Fruit fly (Drosophila melanogaster) ovary, adult (tissue): ENCODE results near the gene CG7991.

ENCODE experiments used
- CG17801 ChIP-seq: fragments of 200-800 bp; optimal IDR thresholded peaks from 2 replicates; lab custom pipeline; 2019; ENCODE audit warnings: missing biosample characterization, mild to moderate bottlenecking, missing genetic modification characterization, moderate library complexity; ENCODE audit not compliant: partially characterized antibody

CG7991 gene

DNA sequence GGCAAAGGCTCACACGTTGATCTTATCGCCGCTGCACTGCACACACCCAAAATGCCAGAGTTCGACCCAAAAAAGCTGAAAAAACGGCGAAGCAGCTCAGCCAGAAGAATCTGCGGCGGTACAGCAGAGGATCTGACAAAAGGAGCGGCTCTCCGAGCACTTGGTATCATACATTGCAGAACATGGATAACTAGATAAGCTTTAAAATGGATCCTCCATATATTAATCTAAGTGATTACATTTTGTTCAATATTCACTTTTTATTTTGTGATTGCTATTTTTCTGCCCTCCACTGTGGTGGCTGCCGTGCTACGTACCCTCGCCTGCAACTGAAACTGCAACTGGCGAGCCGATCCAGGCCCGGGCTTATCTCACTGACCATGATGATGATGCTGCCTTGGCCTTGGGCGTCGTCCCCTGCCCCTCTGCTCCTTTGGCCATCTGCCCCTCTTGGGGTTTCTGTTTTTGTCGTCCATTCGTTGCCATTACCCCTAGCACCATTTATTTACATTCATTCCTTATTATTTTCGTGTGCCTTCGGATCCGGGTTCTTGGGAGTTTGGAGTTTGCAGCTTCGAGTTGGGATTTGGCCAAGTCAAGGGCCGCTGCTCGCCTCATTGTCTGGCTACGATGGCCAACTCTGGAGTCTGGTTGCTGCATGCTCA, 17.7 kb downstream of the CG7991 start:
- TF ChIP-seq CG17801 (GFP tag; lab: Kevin White, UChicago) = no peak

DNA sequence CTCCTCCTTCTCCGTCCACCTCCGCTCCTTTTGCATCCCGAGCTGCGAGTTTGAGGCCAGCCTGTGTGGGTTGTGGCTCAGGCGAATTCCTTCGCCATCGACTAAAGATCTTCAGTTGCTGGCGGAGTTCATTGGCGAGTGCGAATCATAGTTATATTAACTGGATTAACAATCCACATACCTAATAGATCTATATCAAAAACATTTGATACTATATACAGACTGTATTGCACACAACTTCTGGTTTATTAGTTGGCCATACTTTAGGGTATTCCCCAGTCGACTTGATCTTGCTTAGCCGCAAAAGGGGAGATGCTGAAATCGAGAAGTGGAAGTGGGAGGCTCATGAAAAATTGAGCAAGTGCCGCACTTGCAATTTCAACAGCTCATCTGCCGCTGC, 18.4 kb downstream of the CG7991 start:
- no peak for TF ChIP-seq CG17801 (GFP tag; lab: Kevin White, UChicago)

DNA sequence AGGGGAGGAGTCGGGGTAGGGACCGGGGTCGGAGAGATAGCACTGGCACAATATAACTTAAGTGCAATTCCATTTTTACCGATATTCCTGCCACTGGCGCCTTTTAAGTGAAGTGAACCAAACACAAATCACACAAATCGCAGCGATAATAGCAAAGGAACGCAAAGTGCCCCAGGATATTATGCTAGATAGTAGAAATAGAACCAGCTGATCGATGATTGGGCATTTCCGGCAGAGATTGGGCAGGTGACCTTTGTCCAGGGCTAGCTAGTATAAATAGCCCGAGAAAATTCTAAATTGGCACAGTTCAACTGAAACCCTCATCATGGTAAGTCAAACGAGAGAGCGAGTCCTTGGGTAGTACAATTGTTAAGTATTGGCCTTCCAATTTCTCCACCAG, 19.8 kb downstream of the CG7991 start, which contains the start of gene CG12011:
Gene CG12011, plus strand, starts transcription at position 301 of the 400 bp plus-strand sequence.
- no peak for TF ChIP-seq CG17801 (GFP tag; lab: Kevin White, UChicago)

DNA sequence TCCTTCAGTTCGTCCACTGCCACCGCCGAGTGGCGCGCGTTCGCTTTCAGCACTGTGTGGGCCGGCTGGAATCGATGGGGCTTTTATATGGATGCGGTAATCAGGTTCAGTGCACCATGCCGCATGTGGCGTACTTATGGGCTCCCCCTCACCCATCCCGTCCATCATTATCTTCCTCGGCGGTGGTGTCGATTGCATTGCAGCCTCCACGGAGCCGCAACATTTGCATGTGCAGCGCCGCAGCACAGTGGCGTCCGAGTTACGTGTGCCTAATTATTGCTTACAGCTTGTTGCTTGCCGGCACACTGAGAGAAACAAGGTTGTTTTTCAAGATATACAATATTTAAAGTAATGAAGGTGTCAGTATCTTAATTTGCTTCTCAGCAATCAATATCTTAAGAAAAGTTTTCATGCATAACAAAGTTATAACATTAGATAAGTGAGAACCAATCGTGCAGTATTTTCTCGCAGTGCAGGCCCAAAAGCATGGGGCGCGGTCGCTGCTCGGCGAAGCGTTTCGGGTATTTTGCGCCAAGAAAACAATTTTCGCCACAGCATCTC, 27.9 kb downstream of the CG7991 start, which contains the start of gene CG13931:
Gene CG13931, minus strand, starts transcription at position 41 of the 561 bp plus-strand sequence.
- TF ChIP-seq CG17801 (GFP tag; lab: Kevin White, UChicago) = no peak

DNA sequence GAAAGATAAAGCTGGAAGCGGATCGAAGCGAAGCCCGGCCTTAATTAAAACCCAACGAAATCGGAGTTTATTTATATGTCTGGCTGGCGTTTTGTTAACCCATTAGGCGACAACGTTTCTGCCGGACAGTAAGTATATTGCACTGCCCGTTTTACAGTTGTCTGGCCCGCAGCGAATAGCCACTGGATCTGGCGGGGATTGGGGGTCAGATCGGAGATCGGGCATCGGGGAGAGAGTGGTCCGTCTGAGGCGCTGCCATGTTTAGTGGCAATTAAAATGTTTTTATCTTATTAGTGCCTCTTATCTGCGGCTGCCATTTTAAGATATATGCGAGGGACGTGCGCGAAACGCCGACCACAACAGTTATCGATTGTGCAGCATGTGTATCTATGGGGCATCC, 34.7 kb downstream of the CG7991 start:
- no peak for TF ChIP-seq CG17801 (GFP tag; lab: Kevin White, UChicago)

DNA sequence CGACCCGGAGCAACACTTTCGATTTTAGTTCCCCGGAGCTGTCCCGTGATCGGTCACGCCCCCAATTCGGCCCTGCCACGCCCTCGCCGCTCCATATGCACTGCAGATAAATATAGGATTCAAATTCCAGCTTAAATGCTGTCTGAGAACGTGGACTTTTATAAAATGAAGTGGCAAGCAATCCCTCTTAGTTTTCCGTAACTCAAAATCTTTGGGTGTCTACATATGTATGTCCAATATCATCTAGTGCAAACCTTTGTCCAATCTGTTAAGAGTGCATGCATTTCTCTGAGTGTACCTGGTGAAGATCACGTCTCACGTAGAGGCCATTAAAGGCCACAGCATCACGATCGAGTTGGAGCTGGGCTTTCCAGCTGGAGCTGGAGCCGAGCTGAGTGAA, 36.1 kb downstream of the CG7991 start:
- TF ChIP-seq CG17801 (GFP tag; lab: Kevin White, UChicago) = no peak

DNA sequence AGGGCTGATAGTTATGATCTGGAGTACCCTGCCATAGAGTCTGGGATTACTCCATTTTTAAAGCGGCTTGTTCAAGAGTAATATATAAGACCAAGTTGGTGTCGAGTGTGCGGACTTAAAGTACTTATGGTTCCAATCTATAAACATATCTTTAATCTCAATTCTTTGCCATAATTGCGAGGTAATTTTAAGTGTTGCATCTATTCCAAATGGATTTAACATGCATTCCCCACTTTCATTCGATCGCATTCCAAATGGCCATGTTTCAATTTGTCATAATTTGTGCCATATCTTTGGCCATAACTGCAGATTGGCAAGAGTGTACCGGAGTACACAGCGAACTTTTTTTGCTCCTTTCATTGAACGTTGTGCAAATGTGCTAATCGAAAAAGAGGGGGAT, 36.7 kb downstream of the CG7991 start:
- TF ChIP-seq CG17801 (GFP tag; lab: Kevin White, UChicago) = no peak

DNA sequence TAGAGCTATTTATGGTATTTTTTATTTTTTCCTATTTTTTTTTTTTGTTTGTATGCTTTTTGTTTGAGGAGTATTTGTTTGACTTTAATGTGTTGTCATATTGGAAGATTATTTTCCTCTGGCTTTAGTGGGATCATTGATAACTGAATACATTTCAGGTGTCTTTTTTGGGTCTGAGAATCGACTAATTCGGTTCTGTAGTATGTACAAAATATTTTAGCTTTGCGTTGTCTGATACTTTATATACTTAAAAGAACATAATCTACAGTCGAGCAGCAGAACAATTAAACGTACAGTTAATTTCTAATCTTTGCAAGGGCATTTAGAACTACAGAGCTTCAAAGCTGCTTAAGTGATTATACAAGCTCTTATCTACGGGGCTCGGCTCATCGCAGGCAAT, 48.5 kb downstream of the CG7991 start, which contains the start of gene CG18171:
Gene CG18171, minus strand, starts transcription at position 101 of the 400 bp plus-strand sequence.
- no peak for TF ChIP-seq CG17801 (GFP tag; lab: Kevin White, UChicago)

DNA sequence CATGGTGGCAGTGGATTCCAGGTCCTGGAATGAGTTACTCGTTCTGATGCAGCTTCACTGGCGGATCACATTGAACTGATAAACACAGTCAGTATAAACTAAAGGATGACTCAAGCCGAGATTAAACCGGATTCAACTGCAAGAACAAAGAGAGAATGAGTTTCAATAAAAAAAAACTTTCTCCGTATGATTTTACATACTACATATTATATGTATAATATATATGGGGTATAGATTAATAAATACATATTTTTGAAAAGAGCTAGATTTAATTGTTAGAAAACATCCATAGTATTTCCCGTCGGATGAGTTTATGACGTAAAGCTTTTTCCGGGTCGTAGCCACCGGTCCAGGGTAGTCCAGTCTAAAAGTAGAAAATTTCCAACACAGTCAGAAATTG, 49.6 kb downstream of the CG7991 start, which contains the start of gene CG12035:
Gene CG12035, plus strand, starts transcription at position 301 of the 400 bp plus-strand sequence.
- no peak for TF ChIP-seq CG17801 (GFP tag; lab: Kevin White, UChicago)

DNA sequence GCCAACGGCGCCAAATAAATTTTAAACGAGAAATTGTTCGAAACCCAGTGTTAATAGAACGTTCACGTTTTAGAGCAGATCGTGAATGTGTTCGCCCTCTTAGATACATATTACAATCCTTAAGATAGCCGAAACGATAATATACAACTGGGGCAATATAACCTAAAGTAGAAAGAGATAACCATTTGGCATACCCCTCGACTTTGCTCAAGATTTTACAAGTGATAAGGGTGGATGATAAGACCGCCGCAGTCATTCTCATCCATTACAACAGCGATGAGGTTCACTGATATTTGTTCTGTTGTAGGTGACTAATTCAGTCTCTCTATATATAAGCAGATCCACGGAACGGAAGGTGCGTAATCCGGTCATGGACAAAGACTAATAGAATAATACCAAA, 52.2 kb downstream of the CG7991 start:
- TF ChIP-seq CG17801 (GFP tag; lab: Kevin White, UChicago) = no peak

DNA sequence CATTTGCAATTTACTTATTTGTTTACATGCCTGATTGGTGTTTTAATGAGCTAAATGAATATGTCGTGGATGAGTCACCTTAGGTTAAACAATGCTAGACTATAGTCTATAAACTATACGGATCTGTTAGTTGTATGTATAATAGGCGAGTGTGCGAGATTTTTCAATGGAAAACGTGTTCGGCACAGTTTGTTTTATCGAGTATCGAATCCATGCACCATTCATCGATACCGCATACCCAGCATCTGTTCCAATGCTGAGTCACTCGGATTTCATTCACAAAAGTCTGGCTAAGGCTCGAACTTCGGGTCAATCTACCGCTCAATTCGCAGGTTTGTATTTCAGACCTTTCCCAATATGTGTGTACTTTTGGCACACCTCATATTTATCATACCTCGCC, 52.9 kb downstream of the CG7991 start:
- no peak for TF ChIP-seq CG17801 (GFP tag; lab: Kevin White, UChicago)

DNA sequence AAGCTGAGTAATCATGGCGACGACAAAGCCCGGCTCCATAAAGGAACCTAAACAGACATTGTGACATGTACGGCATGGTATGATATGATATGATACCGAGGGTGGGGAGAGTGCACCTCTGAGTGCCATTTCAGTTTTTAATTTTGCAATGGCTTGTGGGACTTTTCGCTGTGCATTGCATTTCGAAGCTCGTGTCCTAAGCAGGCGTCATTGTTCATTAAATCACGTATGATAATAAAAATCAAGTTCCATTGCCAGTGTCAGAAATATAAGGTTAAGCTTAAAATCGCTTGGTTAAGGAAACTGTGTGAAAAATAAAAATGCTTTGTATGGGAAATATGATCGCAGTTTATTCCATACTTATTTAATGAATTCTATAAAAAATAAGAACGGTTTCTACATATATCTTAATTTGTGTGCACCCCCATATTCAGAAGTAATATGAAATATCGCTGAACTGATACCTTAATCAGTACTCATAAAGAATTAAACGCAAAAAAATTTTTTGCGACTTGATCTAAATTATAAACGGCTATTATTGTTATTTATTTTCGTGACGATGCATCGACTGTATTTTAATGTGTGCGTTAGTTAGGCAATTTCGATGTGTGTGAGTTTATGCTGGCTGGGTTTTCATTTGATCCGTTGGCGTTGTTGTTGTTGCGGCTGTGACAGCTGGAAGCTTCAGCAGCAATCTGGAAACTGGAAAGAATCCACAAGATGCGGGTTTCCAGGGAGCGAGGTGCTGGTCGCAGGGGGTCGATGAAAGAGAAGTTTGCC, 55.1 kb downstream of the CG7991 start:
- no peak for TF ChIP-seq CG17801 (GFP tag; lab: Kevin White, UChicago)

DNA sequence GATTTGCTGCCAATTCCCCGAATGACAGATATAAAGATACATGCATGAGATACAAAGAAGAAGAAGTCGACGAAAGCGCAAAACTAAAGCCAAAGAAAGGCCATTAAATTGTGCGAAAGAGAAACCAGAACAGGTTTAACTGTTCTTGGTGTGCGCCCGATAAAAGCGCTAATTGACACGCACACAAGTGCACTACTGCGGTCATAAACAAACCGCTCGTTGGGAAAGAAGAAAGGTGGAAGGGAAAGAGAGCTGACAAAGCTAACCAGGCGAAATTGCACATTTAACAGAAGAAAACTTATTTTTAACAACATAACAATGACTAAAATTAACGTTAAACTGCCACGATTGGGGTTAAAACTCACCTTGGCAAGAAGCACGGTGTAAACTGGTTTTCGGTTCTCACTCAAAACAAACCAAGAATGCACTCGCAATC, 55.7 kb downstream of the CG7991 start:
- no peak for TF ChIP-seq CG17801 (GFP tag; lab: Kevin White, UChicago)

DNA sequence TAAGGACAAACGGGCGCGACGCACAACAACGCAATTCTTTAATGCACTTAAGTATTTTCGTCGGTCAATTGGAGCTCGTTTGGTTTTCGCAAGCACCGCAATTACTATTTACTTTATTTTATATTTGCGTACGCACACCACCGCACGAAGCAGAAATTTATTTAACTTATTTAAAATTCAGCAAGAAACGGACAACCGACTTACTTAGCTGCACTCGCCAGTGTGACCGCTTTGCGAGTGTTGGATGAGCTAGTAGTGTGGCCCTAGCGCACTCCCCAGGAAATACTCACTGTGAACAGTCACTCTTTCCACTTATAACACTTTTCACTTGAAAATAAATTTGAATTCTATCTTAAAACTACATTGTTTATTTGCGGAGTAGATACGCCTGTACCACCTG, 56.4 kb downstream of the CG7991 start, which contains the start of gene drpr:
Gene drpr, minus strand, starts transcription at position 235 of the 400 bp plus-strand sequence.
- peak; percentile 45 for TF ChIP-seq CG17801 (GFP tag; lab: Kevin White, UChicago)

DNA sequence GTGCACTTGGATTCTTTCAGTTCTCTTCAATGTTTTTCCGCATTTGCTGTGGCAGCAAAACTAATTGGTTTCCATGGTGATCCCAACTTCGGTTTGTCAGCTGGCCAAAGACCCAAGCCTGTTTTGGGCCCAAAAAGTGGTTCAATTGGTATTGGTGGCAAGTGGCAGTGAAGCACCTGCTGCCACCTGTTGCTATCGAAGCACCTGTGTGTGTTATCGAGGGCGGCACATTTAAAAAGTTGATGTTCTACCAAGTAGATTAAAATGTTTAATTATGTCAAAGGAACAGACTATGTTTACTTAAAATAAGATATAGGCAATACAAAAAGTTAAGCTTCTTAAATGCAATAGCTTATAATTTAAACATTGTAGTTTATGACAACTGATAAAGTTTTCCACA, 61.1 kb downstream of the CG7991 start, which contains the start of gene Oseg4:
Gene Oseg4, minus strand, starts transcription at position 165 of the 400 bp plus-strand sequence.
- TF ChIP-seq CG17801 (GFP tag; lab: Kevin White, UChicago) = no peak
